Fruit fly (Drosophila melanogaster): ENCODE data around the gene CG34292.
A peak's percentile ranks its signal among the peaks of the same experiment; 100 is the strongest.

The CG34292 gene

DNA sequence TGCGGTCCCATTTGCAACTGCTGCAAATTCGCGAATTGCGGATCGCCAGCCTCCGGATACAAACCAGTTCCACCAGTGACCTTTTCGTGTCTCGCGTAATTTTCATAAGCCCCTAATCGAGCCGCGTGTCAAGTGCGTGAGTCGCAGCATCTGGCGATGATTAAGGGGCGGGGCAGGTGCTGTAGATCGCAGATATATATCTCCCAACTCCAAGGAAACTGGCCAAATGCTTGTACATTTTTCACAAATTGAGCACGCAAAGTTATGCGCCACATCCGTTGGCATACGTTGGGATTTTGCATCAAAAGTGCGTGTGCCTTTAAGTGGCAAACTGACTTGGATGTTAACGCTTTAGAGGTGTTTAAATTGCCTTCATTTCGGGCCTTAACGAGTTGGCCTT is 22.0 kb upstream of the CG34292 start:
- TF ChIP-seq Eip78C (GFP tag) (peak; percentile 8), CG32006 (GFP tag; optimal IDR thresholded peaks at IDR 0.05) (no peak), acj6 (GFP tag; optimal IDR thresholded peaks at IDR 0.05) (no peak), ss (GFP tag; optimal IDR thresholded peaks at IDR 0.05) (peak in 1 of 2 experiments; percentile 93), esn (GFP tag; optimal IDR thresholded peaks at IDR 0.05) (no peak)

dm6 chr3R:27048561-27049270 is 13.3 kb upstream of the CG34292 start, which contains the start of gene TwdlT:
TwdlT (plus strand) TSS chr3R:27049220.
- no peak for TF ChIP-seq CG7368 (GFP tag; optimal IDR thresholded peaks at IDR 0.05)
- no peak for TF ChIP-seq eg (GFP tag; IDR thresholded peaks at IDR 0.05)
- TF ChIP-seq CG11902 (GFP tag; optimal IDR thresholded peaks at IDR 0.05) = no peak
- TF ChIP-seq svp (GFP tag) = peak; percentile 15
- TF ChIP-seq Blimp-1 (GFP tag; optimal IDR thresholded peaks at IDR 0.05) = peak; percentile 95

- TF ChIP-seq Smox (GFP tag; optimal IDR thresholded peaks at IDR 0.05) (no peak), CG4318 (GFP tag; optimal IDR thresholded peaks at IDR 0.05) (no peak), topi (GFP tag; optimal IDR thresholded peaks at IDR 0.05) (no peak), Eip78C (GFP tag) (no peak), CG10669 (GFP tag; optimal IDR thresholded peaks at IDR 0.05) (no peak), Gug (GFP tag; IDR thresholded peaks at IDR 0.05) (no peak), Sox14 (GFP tag; optimal IDR thresholded peaks at IDR 0.05) (no peak), CG11294 (GFP tag; IDR thresholded peaks at IDR 0.05) (no peak), CG15336 (GFP tag; IDR thresholded peaks at IDR 0.05) (no peak), CG8632 (GFP tag; optimal IDR thresholded peaks at IDR 0.05) (no peak), CG6808 (GFP tag; optimal IDR thresholded peaks at IDR 0.05) (no peak), dsx (GFP tag; optimal IDR thresholded peaks at IDR 0.05; ENCODE audit: poor library complexity, severe bottlenecking) (no peak), eg (GFP tag; IDR thresholded peaks at IDR 0.05) (no peak), svp (GFP tag) (no peak), CG3919 (GFP tag; optimal IDR thresholded peaks at IDR 0.05) (no peak)
These were observed 12.5 kb upstream of the CG34292 start for dm6 chr3R:27049549-27049948.

DNA sequence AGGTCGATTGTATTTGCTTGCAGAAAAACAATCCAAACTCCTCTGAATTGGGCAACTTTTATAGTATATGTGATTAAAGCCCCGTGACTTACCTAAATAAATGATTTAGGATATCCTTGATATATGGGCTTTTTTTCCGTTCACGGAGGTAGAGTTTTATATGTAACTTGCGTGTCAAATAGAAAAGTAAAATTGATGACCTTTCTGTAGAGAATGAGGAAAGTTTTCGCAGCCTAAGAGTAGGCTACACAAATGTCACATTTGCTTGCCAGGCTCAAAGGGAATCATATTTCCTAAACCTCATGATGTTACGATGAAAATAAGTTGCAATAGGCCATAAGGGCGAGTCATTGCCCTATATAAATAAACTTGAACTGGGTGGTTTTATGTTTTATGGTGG is 5.9 kb upstream of the CG34292 start:
- TF ChIP-seq svp (GFP tag) (peak; percentile 86), eg (GFP tag; IDR thresholded peaks at IDR 0.05) (no peak), Sox15 (GFP tag; optimal IDR thresholded peaks at IDR 0.05) (no peak), CG6276 (GFP tag; optimal IDR thresholded peaks at IDR 0.05) (no peak), Sox14 (GFP tag; optimal IDR thresholded peaks at IDR 0.05) (no peak), CG8119 (GFP tag; IDR thresholded peaks at IDR 0.05) (no peak), Smox (GFP tag; optimal IDR thresholded peaks at IDR 0.05) (no peak), dac (GFP tag; optimal IDR thresholded peaks at IDR 0.05) (no peak)

dm6 chr3R:27064099-27064498 is 2.1 kb downstream of the CG34292 start, which contains the start of gene Nep5:
Nep5 (minus strand) TSS chr3R:27064199.
- TF ChIP-seq dac (GFP tag; optimal IDR thresholded peaks at IDR 0.05) (no peak), eg (GFP tag; IDR thresholded peaks at IDR 0.05) (no peak), Hr4 (GFP tag; optimal IDR thresholded peaks at IDR 0.05) (no peak), salr (GFP tag; optimal IDR thresholded peaks at IDR 0.05) (no peak), Ets96B (tag; optimal IDR thresholded peaks at IDR 0.05) (no peak), CG6792 (GFP tag; optimal IDR thresholded peaks at IDR 0.05) (no peak), Blimp-1 (GFP tag; optimal IDR thresholded peaks at IDR 0.05) (no peak), acj6 (GFP tag; optimal IDR thresholded peaks at IDR 0.05) (no peak), CG34406 (GFP tag; optimal IDR thresholded peaks at IDR 0.05) (no peak)

DNA sequence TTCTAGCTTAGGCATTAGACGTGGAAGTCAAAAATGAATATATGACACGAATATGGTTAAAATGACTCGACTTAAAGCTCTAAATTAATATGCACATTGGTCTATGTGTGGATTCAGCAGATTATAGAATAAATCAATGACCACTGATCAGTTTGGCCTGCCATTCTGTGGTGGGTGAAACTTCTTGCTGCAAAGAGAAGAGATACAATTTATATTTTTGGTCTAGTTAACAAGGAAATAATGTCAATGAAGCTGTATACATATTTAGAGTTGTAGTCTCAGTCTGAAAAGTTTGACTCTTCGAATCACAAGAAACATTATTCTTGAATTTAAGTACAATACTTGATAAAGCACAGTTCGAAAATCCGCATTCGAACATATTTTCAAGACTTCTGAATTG is 3.1 kb downstream of the CG34292 start, which contains the start of gene CG43935:
CG43935 (plus strand) TSS at position 301 of the 400 bp plus-strand sequence.
- TF ChIP-seq Sox14 (GFP tag; optimal IDR thresholded peaks at IDR 0.05) (no peak), fkh (GFP tag; optimal IDR thresholded peaks at IDR 0.05) (no peak), svp (GFP tag) (no peak), CG11294 (GFP tag; IDR thresholded peaks at IDR 0.05) (no peak), net (GFP tag; optimal IDR thresholded peaks at IDR 0.05) (no peak), Eip78C (GFP tag) (no peak), CG31627 (GFP tag; optimal IDR thresholded peaks at IDR 0.05) (no peak), cyc (GFP tag; optimal IDR thresholded peaks at IDR 0.05) (no peak), Sox15 (GFP tag; optimal IDR thresholded peaks at IDR 0.05) (no peak), fd59A (GFP tag; optimal IDR thresholded peaks at IDR 0.05) (no peak), Smox (GFP tag; optimal IDR thresholded peaks at IDR 0.05) (no peak), CG10669 (GFP tag; optimal IDR thresholded peaks at IDR 0.05) (no peak), acj6 (GFP tag; optimal IDR thresholded peaks at IDR 0.05) (no peak), fd85E (GFP tag; optimal IDR thresholded peaks at IDR 0.05) (no peak), Sox102F (GFP tag; optimal IDR thresholded peaks at IDR 0.05) (no peak)
